Fruit fly (Drosophila melanogaster) whole organism, wandering third instar larva: Measurements from ENCODE around the gene Tango1.

Experiments used
- Abd-B ChIP-seq: fragments of >200 bp; optimal IDR thresholded peaks from 2 replicates; lab custom pipeline; 2017; ENCODE audit warnings: missing biosample characterization, missing genetic modification characterization
- CG9705 ChIP-seq: fragments of 200-800 bp; sonication (Bioruptor generic); optimal IDR thresholded peaks from 2 replicates; lab custom pipeline; 2018; ENCODE audit warnings: missing biosample characterization, mild to moderate bottlenecking, missing genetic modification characterization
- Dfd ChIP-seq: fragments of >200 bp; optimal IDR thresholded peaks from 2 replicates; lab custom pipeline; 2017; ENCODE audit warnings: missing biosample characterization, missing genetic modification characterization
- HLH106 ChIP-seq: fragments of 200-800 bp; optimal IDR thresholded peaks from 3 replicates; lab custom pipeline; 2019; ENCODE audit warnings: missing biosample characterization, mild to moderate bottlenecking, missing genetic modification characterization, moderate library complexity
- Rel ChIP-seq, 2 experiments: fragments of 200-800 bp; sonication (Bioruptor generic) in 1 of 2; optimal IDR thresholded peaks; 2 replicates in 1 of 2; 3 replicates in 1 of 2; lab custom pipeline; 2016 to 2019; ENCODE audit warnings: mild to moderate bottlenecking in 2 of 2, missing biosample characterization in 2 of 2, missing genetic modification characterization in 2 of 2, moderate library complexity in 1 of 2
- Sp1 ChIP-seq: fragments of 200-800 bp; sonication (Bioruptor generic); optimal IDR thresholded peaks from 3 replicates; lab custom pipeline; 2019; ENCODE audit warnings: missing biosample characterization, mild to moderate bottlenecking, missing genetic modification characterization, moderate library complexity
- br ChIP-seq: fragments of 200-800 bp; sonication (Bioruptor generic); optimal IDR thresholded peaks from 2 replicates; lab custom pipeline; 2016; ENCODE audit warnings: missing biosample characterization, missing genetic modification characterization
- h ChIP-seq: fragments of 200-800 bp; sonication (Bioruptor generic); optimal IDR thresholded peaks from 3 replicates; lab custom pipeline; 2016; ENCODE audit warnings: missing biosample characterization, mild to moderate bottlenecking, missing genetic modification characterization
- jim ChIP-seq: fragments of 175-275, 200-325 bp; sonication (Bioruptor generic); optimal IDR thresholded peaks from 2 replicates; lab custom pipeline; 2016; ENCODE audit warnings: missing biosample characterization, mild to moderate bottlenecking, missing genetic modification characterization
- woc ChIP-seq: sonication (Bioruptor generic); optimal IDR thresholded peaks from 2 replicates; lab custom pipeline; 2016; ENCODE audit warnings: missing biosample characterization, mild to moderate bottlenecking, missing genetic modification characterization

DNA sequence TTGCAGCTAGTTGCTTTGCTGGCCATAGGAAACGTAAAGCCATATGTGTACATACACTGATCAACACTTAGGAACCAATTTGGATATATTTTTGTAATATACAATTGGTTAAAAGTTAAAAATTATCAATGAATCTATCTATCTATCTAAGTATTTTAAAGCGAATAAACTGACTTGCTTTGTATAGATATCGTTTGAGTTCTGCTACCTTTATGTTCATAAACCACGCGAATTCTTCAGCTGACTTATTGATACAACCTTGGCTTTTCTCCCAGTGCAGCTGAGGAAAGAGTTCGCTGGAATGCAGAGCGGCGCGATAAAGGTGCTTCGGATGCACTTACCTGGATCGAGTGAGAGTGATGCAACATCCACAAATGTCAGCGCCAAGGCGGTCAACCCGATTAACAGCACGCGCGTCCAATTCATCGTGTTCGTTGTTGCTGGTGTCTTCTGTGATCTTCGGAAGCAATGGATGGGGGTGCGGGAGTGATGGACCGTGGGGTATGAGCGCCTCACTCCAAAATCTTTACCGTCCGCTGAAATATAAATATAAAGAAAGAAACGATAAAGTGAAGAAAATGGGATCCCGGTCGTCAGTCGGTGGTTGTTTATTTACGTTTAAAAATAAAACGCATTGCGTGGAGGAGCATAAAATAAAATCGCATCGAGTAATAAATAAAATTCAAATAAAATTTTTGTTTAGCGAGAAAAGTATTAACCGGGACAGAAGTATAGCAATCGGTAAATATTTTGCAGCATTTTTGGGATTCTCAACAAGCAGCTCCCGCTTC, 52.4 kb downstream of the Tango1 start:
- TF ChIP-seq br (GFP tag; lab: Kevin White, UChicago): no peak
- no peak for TF ChIP-seq woc
- no peak for TF ChIP-seq Rel (GFP tag; optimal IDR thresholded peaks at IDR 0.05; lab: Kevin White, UChicago)
- TF ChIP-seq Rel (tag; optimal IDR thresholded peaks at IDR 0.05; lab: Kevin White, UChicago): no peak
- no peak for TF ChIP-seq HLH106 (tag; lab: Kevin White, UChicago)
- no peak for TF ChIP-seq Dfd
- no peak for TF ChIP-seq Abd-B (GFP tag; lab: Kevin White, UChicago)
- no peak for TF ChIP-seq CG9705 (GFP tag; lab: Kevin White, UChicago)
- no peak for TF ChIP-seq Sp1 (GFP tag; lab: Kevin White, UChicago)
- TF ChIP-seq h (GFP tag; lab: Kevin White, UChicago): peak; percentile 5
- TF ChIP-seq jim (GFP tag; lab: Kevin White, UChicago): no peak
